Fruit fly (Drosophila melanogaster) whole organism, embryonic: ENCODE measurements around the gene CG12560.
A peak's percentile ranks its signal among the peaks of the same experiment; 100 is the strongest.

Experiments used
- Antp ChIP-seq: fragments of 200-800 bp; sonication (Bioruptor generic); optimal IDR thresholded peaks from 3 replicates; lab custom pipeline; 2016; ENCODE audit warnings: missing biosample characterization, missing genetic modification characterization
- BEAF-32 ChIP-seq: fragments of 200-800 bp; sonication (Bioruptor generic); optimal IDR thresholded peaks from 3 replicates; lab custom pipeline; 2017; ENCODE audit warnings: missing biosample characterization, missing genetic modification characterization, mild to moderate bottlenecking, moderate library complexity, missing genetic modification reagents
- CG12104 ChIP-seq: fragments of 200-800 bp; sonication (Bioruptor generic); optimal IDR thresholded peaks from 3 replicates; lab custom pipeline; 2016; ENCODE audit warnings: missing biosample characterization, missing genetic modification characterization
- CG12299 ChIP-seq: fragments of 200-800 bp; sonication (Bioruptor generic); optimal IDR thresholded peaks from 2 replicates; lab custom pipeline; 2018; ENCODE audit warnings: missing biosample characterization, mild to moderate bottlenecking, missing genetic modification characterization
- CG12659 ChIP-seq: fragments of 200-800 bp; sonication (Bioruptor generic); optimal IDR thresholded peaks from 3 replicates; lab custom pipeline; 2017; ENCODE audit warnings: mild to moderate bottlenecking, missing biosample characterization, missing genetic modification reagents, missing genetic modification characterization
- CG14014 ChIP-seq: fragments of 200-800 bp; sonication (Bioruptor generic); IDR thresholded peaks from 2 replicates; pipeline ENCODE4 v1.3.6; 2022; ENCODE audit warnings: missing biosample characterization, missing genetic modification characterization
- CG14860 ChIP-seq: fragments of 200-800 bp; sonication (Bioruptor generic); IDR thresholded peaks from 3 replicates; pipeline ENCODE4 v1.3.6; 2022; ENCODE audit warnings: missing biosample characterization, missing genetic modification characterization; ENCODE audit not compliant: partially characterized antibody
- CG14965 ChIP-seq: fragments of 200-800 bp; sonication (Bioruptor generic); optimal IDR thresholded peaks from 2 replicates; lab custom pipeline; 2016; ENCODE audit warnings: missing biosample characterization, missing genetic modification characterization, borderline replicate concordance
- CG16813 ChIP-seq: fragments of 200-800 bp; sonication (Bioruptor generic); IDR thresholded peaks from 3 replicates; pipeline ENCODE4 v1.3.6; 2022; ENCODE audit warnings: missing biosample characterization, missing genetic modification characterization; ENCODE audit not compliant: partially characterized antibody
- CG17385 ChIP-seq: fragments of 200-800 bp; sonication (Bioruptor generic); optimal IDR thresholded peaks from 3 replicates; lab custom pipeline; 2018; ENCODE audit warnings: missing biosample characterization, mild to moderate bottlenecking, missing genetic modification characterization
- CG18476 ChIP-seq: fragments of 200-800 bp; sonication (Bioruptor generic); optimal IDR thresholded peaks from 2 replicates; lab custom pipeline; 2016; ENCODE audit warnings: missing biosample characterization, mild to moderate bottlenecking, missing genetic modification characterization
- CG18599 ChIP-seq: fragments of 200-800 bp; sonication (Bioruptor generic); optimal IDR thresholded peaks from 3 replicates; lab custom pipeline; 2017; ENCODE audit warnings: missing biosample characterization, missing genetic modification characterization, mild to moderate bottlenecking, moderate library complexity, missing genetic modification reagents
- CG2120 ChIP-seq: fragments of 200-800 bp; sonication (Bioruptor generic); optimal IDR thresholded peaks from 3 replicates; lab custom pipeline; 2016; ENCODE audit warnings: missing biosample characterization, missing genetic modification characterization
- CG3065 ChIP-seq: fragments of 200-800 bp; sonication (Bioruptor generic); optimal IDR thresholded peaks from 2 replicates; lab custom pipeline; 2016; ENCODE audit warnings: missing biosample characterization, missing genetic modification characterization
- CG32532 ChIP-seq: fragments of 200-800 bp; sonication (Bioruptor generic); IDR thresholded peaks from 2 replicates; pipeline ENCODE4 v1.3.6; 2022; ENCODE audit warnings: missing biosample characterization, missing genetic modification characterization
- CG34422 ChIP-seq: fragments of 200-800 bp; sonication (Bioruptor generic); IDR thresholded peaks from 3 replicates; pipeline ENCODE4 v1.3.6; 2022; ENCODE audit warnings: missing biosample characterization, missing genetic modification characterization
- CG6813 ChIP-seq: fragments of 200-800 bp; sonication (Bioruptor generic); optimal IDR thresholded peaks from 2 replicates; lab custom pipeline; 2017; ENCODE audit warnings: missing biosample characterization, missing genetic modification characterization, mild to moderate bottlenecking, moderate library complexity, missing genetic modification reagents
- CG7556 ChIP-seq: fragments of 200-800 bp; sonication (Bioruptor generic); optimal IDR thresholded peaks from 2 replicates; lab custom pipeline; 2017; ENCODE audit warnings: missing biosample characterization, mild to moderate bottlenecking, missing genetic modification characterization
- CG9932 ChIP-seq: fragments of 200-800 bp; sonication (Bioruptor generic); IDR thresholded peaks from 2 replicates; pipeline ENCODE4 v1.3.6; 2022; ENCODE audit warnings: missing biosample characterization, missing genetic modification characterization
- D19A ChIP-seq: fragments of 200-800 bp; optimal IDR thresholded peaks from 3 replicates; lab custom pipeline; 2019; ENCODE audit warnings: missing biosample characterization, mild to moderate bottlenecking, missing genetic modification characterization, moderate library complexity
- Dek ChIP-seq: fragments of 200-800 bp; sonication (Bioruptor generic); optimal IDR thresholded peaks from 3 replicates; lab custom pipeline; 2019; ENCODE audit warnings: missing biosample characterization, mild to moderate bottlenecking, missing genetic modification characterization, moderate library complexity
- Fer1 ChIP-seq: fragments of 200-800 bp; sonication (Bioruptor generic); optimal IDR thresholded peaks from 2 replicates; lab custom pipeline; 2017; ENCODE audit warnings: missing biosample characterization, mild to moderate bottlenecking, missing genetic modification characterization
- HLH4C ChIP-seq: fragments of 200-800 bp; sonication (Bioruptor generic); IDR thresholded peaks from 3 replicates; pipeline ENCODE4 v1.3.6; 2022; ENCODE audit warnings: missing biosample characterization, missing genetic modification characterization; ENCODE audit not compliant: partially characterized antibody
- HmgZ ChIP-seq: fragments of 200-800 bp; sonication (Bioruptor generic); optimal IDR thresholded peaks from 2 replicates; lab custom pipeline; 2018; ENCODE audit warnings: missing biosample characterization, mild to moderate bottlenecking, missing genetic modification characterization
- Med ChIP-seq: fragments of 200-800 bp; sonication (Bioruptor generic); peaks from one replicate; lab custom pipeline; 2016; ENCODE audit warnings: missing biosample characterization, missing genetic modification characterization, mild to moderate bottlenecking, inconsistent platforms, moderate library complexity
- NfI ChIP-seq: fragments of 200-800 bp; sonication (Bioruptor generic); optimal IDR thresholded peaks from 3 replicates; lab custom pipeline; 2018; ENCODE audit warnings: missing biosample characterization, mild to moderate bottlenecking, missing genetic modification characterization, moderate library complexity
- Opbp ChIP-seq: fragments of 200-800 bp; sonication (Bioruptor generic); IDR thresholded peaks from 3 replicates; pipeline ENCODE4 v1.3.6; 2022; ENCODE audit warnings: missing biosample characterization, missing genetic modification characterization; ENCODE audit not compliant: partially characterized antibody
- Xrp1 ChIP-seq: fragments of 200-800 bp; sonication (Bioruptor generic); IDR thresholded peaks from 2 replicates; pipeline ENCODE4 v1.3.6; 2022; ENCODE audit warnings: missing biosample characterization, missing genetic modification characterization
- al ChIP-seq: fragments of 200-800 bp; sonication (Bioruptor generic); IDR thresholded peaks from 2 replicates; pipeline ENCODE4 v1.3.6; 2022; ENCODE audit warnings: missing biosample characterization, missing genetic modification characterization
- caup ChIP-seq: fragments of 200-800 bp; sonication (Bioruptor generic); optimal IDR thresholded peaks from 3 replicates; lab custom pipeline; 2017; ENCODE audit warnings: missing biosample characterization, mild to moderate bottlenecking, missing genetic modification characterization, moderate library complexity; ENCODE audit not compliant: severe bottlenecking
- dysf ChIP-seq: fragments of 200-800 bp; sonication (Bioruptor generic); IDR thresholded peaks from 3 replicates; pipeline ENCODE4 v1.3.6; 2022; ENCODE audit warnings: missing biosample characterization, missing genetic modification characterization
- ftz-f1 ChIP-seq: fragments of 200-800 bp; sonication (Bioruptor generic); optimal IDR thresholded peaks from 2 replicates; lab custom pipeline; 2016; ENCODE audit warnings: missing biosample characterization, missing genetic modification characterization
- gcm2 ChIP-seq: fragments of 200-800 bp; sonication (Bioruptor generic); optimal IDR thresholded peaks from 2 replicates; lab custom pipeline; 2016; ENCODE audit warnings: missing biosample characterization, missing genetic modification characterization
- grau ChIP-seq: fragments of 200-800 bp; optimal IDR thresholded peaks from 3 replicates; lab custom pipeline; 2019; ENCODE audit warnings: missing biosample characterization, mild to moderate bottlenecking, missing genetic modification characterization, moderate library complexity
- gsb ChIP-seq: fragments of 200-800 bp; sonication (Bioruptor generic); IDR thresholded peaks from 2 replicates; pipeline ENCODE4 v1.3.6; 2022; ENCODE audit warnings: missing biosample characterization, missing genetic modification characterization
- inv ChIP-seq: fragments of 200-800 bp; sonication (Bioruptor generic); IDR thresholded peaks from 2 replicates; pipeline ENCODE4 v1.3.6; 2022; ENCODE audit warnings: missing biosample characterization, missing genetic modification characterization; ENCODE audit not compliant: partially characterized antibody
- lmd ChIP-seq: fragments of 200-800 bp; sonication (Bioruptor generic); IDR thresholded peaks from 2 replicates; pipeline ENCODE4 v1.3.6; 2022; ENCODE audit warnings: missing biosample characterization, missing genetic modification characterization
- nom ChIP-seq: fragments of 200-800 bp; sonication (Bioruptor generic); optimal IDR thresholded peaks from 2 replicates; lab custom pipeline; 2017; ENCODE audit warnings: missing biosample characterization, missing genetic modification characterization, mild to moderate bottlenecking, moderate library complexity, missing genetic modification reagents
- org-1 ChIP-seq: fragments of 200-800 bp; sonication (Bioruptor generic); optimal IDR thresholded peaks from 2 replicates; lab custom pipeline; 2017; ENCODE audit warnings: missing biosample characterization, missing genetic modification characterization
- pzg ChIP-seq: fragments of 200-800 bp; sonication (Bioruptor generic); optimal IDR thresholded peaks from 3 replicates; lab custom pipeline; 2018; ENCODE audit warnings: missing biosample characterization, mild to moderate bottlenecking, missing genetic modification characterization, moderate library complexity
- row ChIP-seq: fragments of 200-800 bp; sonication (Bioruptor generic); IDR thresholded peaks from 3 replicates; pipeline ENCODE4 v1.3.6; 2022; ENCODE audit warnings: missing biosample characterization, missing genetic modification characterization
- run ChIP-seq: fragments of 200-800 bp; sonication (Bioruptor generic); optimal IDR thresholded peaks from 3 replicates; lab custom pipeline; 2018; ENCODE audit warnings: missing biosample characterization, mild to moderate bottlenecking, missing genetic modification characterization
- sens ChIP-seq: fragments of 200-800 bp; sonication (Bioruptor generic); peaks from one replicate; lab custom pipeline; 2016; ENCODE audit warnings: missing biosample characterization, missing genetic modification characterization
- sima ChIP-seq: fragments of 200-800 bp; sonication (Bioruptor generic); optimal IDR thresholded peaks from 2 replicates; lab custom pipeline; 2016; ENCODE audit warnings: missing biosample characterization, missing genetic modification characterization
- sna ChIP-seq: fragments of 200-800 bp; sonication (Bioruptor generic); IDR thresholded peaks from 2 replicates; pipeline ENCODE4 v1.3.6; 2022; ENCODE audit warnings: missing biosample characterization, missing genetic modification characterization; ENCODE audit not compliant: partially characterized antibody
- usp ChIP-seq: fragments of >200 bp; optimal IDR thresholded peaks from 2 replicates; lab custom pipeline; 2017; ENCODE audit warnings: missing biosample characterization, missing genetic modification characterization
- vnd ChIP-seq: fragments of 200-800 bp; sonication (Bioruptor generic); IDR thresholded peaks from 3 replicates; pipeline ENCODE4 v1.3.6; 2022; ENCODE audit warnings: missing biosample characterization, missing genetic modification characterization; ENCODE audit not compliant: partially characterized antibody

Gene CG12560

dm6 chr2L:8010602-8011455 lies 1.6 kb upstream of the CG12560 start, which contains the start of the genes Glyat and Tg (continued):
- TF ChIP-seq CG18476 (GFP tag; lab: Kevin White, UChicago) (peak; percentile 2), CG32532 (GFP tag; lab: Robert Waterston, UW) (peak; percentile 64; the same call in 1 of the 2 replicates), CG14014 (GFP tag; lab: Robert Waterston, UW) (peak; percentile 57), Fer1 (peak; percentile 50), grau (tag; lab: Kevin White, UChicago) (peak; percentile 41), al (GFP tag; lab: Robert Waterston, UW) (peak; percentile 52), Dek (tag; lab: Kevin White, UChicago) (peak; percentile 45), sna (GFP tag; lab: Robert Waterston, UW) (0 out of 2 replicates have a peak, but pooled peaks have one; percentile 20), CG34422 (GFP tag; lab: Robert Waterston, UW) (0 out of 3 replicates have a peak, but pooled peaks have one; percentile 33), CG12299 (no peak), lmd (GFP tag; lab: Robert Waterston, UW) (peak; percentile 21; the same call in 1 of the 2 replicates), BEAF-32 (GFP tag; lab: Kevin White, UChicago) (peak; percentile 15), vnd (GFP tag; lab: Robert Waterston, UW) (0 out of 3 replicates have a peak, but pooled peaks have one; percentile 21), CG3065 (GFP tag; lab: Kevin White, UChicago) (no peak), CG12659 (peak; percentile 36), dysf (GFP tag; lab: Robert Waterston, UW) (peak; percentile 42; the same call in 2 of the 3 replicates), CG6813 (no peak), nom (no peak), HLH4C (GFP tag; lab: Robert Waterston, UW) (peak; percentile 66), caup (GFP tag; lab: Kevin White, UChicago) (no peak), sima (GFP tag; lab: Kevin White, UChicago) (no peak), D19A (tag; lab: Kevin White, UChicago) (peak; percentile 1), CG7556 (GFP tag; lab: Kevin White, UChicago) (no peak), CG18599 (GFP tag; lab: Kevin White, UChicago) (peak; percentile 42), Antp (GFP tag; lab: Kevin White, UChicago) (no peak), Med (GFP tag; lab: Kevin White, UChicago) (peak; percentile 84), CG14860 (GFP tag; lab: Robert Waterston, UW) (0 out of 3 replicates have a peak, but pooled peaks have one; percentile 27), sens (GFP tag; lab: Kevin White, UChicago) (peak; percentile 76), HmgZ (peak; percentile 21), inv (peak; percentile 37), CG9932 (peak; percentile 50), CG14965 (GFP tag; lab: Kevin White, UChicago) (no peak), NfI (GFP tag; lab: Kevin White, UChicago) (peak; percentile 13), gsb (GFP tag; lab: Robert Waterston, UW) (no peak), Xrp1 (GFP tag; lab: Robert Waterston, UW) (0 out of 2 replicates have a peak, but pooled peaks have one; percentile 22), CG2120 (GFP tag; lab: Kevin White, UChicago) (peak; percentile 45), row (GFP tag; lab: Robert Waterston, UW) (peak; percentile 60), ftz-f1 (GFP tag; lab: Kevin White, UChicago) (peak; percentile 2), pzg (GFP tag; lab: Kevin White, UChicago) (peak; percentile 35), run (tag; lab: Kevin White, UChicago) (no peak), usp (GFP tag; lab: Kevin White, UChicago) (no peak), CG17385 (no peak), org-1 (GFP tag; lab: Kevin White, UChicago) (no peak), CG16813 (GFP tag; lab: Robert Waterston, UW) (peak; percentile 50; the same call in 2 of the 3 replicates), gcm2 (no peak), CG12104 (GFP tag; lab: Kevin White, UChicago) (peak; percentile 39), Opbp (GFP tag; lab: Robert Waterston, UW) (0 out of 3 replicates have a peak, but pooled peaks have one; percentile 25)
